Worm (Caenorhabditis elegans) whole organism, L3 larva: ENCODE results near the gene Y47D3A.1.

Source experiments
- ama-1 ChIP-seq: fragments of 150-350 bp; optimal IDR thresholded peaks from 2 replicates; lab custom pipeline; 2018
- egl-5 ChIP-seq: fragments of 150-350 bp; optimal IDR thresholded peaks from 2 replicates; lab custom pipeline; 2017; ENCODE audit warnings: missing biosample characterization, missing genetic modification reagents, missing genetic modification characterization, inconsistent platforms
- elt-3 ChIP-seq, 3 experiments: fragments of 150-350 bp in 1 of 3; sonication (generic microtip) in 2 of 3; optimal IDR thresholded peaks; 2 replicates in 2 of 3; 4 replicates in 1 of 3; lab custom pipeline; 2014 to 2017; ENCODE audit warnings: missing biosample characterization in 3 of 3, missing genetic modification characterization in 3 of 3
- fos-1 ChIP-seq: fragments of 150-350 bp; optimal IDR thresholded peaks from 2 replicates; lab custom pipeline; 2014; ENCODE audit warnings: missing biosample characterization, missing genetic modification characterization
- jun-1 ChIP-seq: fragments of 150-350 bp; optimal IDR thresholded peaks from 2 replicates; lab custom pipeline; 2014; ENCODE audit warnings: missing biosample characterization, missing genetic modification reagents, missing genetic modification characterization
- lin-39 ChIP-seq: fragments of 150-350 bp; optimal IDR thresholded peaks from 2 replicates; lab custom pipeline; 2018; ENCODE audit warnings: missing biosample characterization, missing genetic modification reagents, missing genetic modification characterization
- mdl-1 ChIP-seq: fragments of 150-350 bp; optimal IDR thresholded peaks from 2 replicates; lab custom pipeline; 2014; ENCODE audit warnings: missing biosample characterization, missing genetic modification characterization
- nfya-1 ChIP-seq: sonication (generic microtip); optimal IDR thresholded peaks from 2 replicates; lab custom pipeline; 2017; ENCODE audit warnings: missing genetic modification characterization, mild to moderate bottlenecking, missing compliant biosample characterization, antibody characterized with exemption, moderate library complexity; ENCODE audit not compliant: insufficient read depth
- nhr-25 ChIP-seq: sonication (generic microtip); optimal IDR thresholded peaks from 2 replicates; lab custom pipeline; 2017; ENCODE audit warnings: missing biosample characterization, missing genetic modification characterization
- nhr-76 ChIP-seq: fragments of 150-350 bp; sonication (generic microtip); optimal IDR thresholded peaks from 5 replicates; lab custom pipeline; 2014; ENCODE audit warnings: missing biosample characterization, missing genetic modification characterization
- skn-1 ChIP-seq: fragments of 150-350 bp; optimal IDR thresholded peaks from 2 replicates; lab custom pipeline; 2014; ENCODE audit warnings: missing biosample characterization, missing genetic modification characterization
- unc-39 ChIP-seq: sonication (generic microtip); optimal IDR thresholded peaks from 4 replicates; lab custom pipeline; 2017; ENCODE audit warnings: missing biosample characterization, missing genetic modification characterization
- ztf-11 ChIP-seq: fragments of 150-350 bp; optimal IDR thresholded peaks from 2 replicates; lab custom pipeline; 2014; ENCODE audit warnings: missing biosample characterization, missing genetic modification characterization

ce11 chrIII:11091651-11092278, 49.9 kb downstream of the Y47D3A.1 start:
- TF ChIP-seq egl-5 (tag; lab: Kevin White, UChicago) (no peak), jun-1 (tag; lab: Kevin White, UChicago) (no peak), ama-1 (lab: Kevin White, UChicago) (no peak), unc-39 (tag; lab: Kevin White, UChicago) (no peak), skn-1 (tag; lab: Kevin White, UChicago) (no peak), lin-39 (tag; lab: Kevin White, UChicago) (no peak), ztf-11 (tag; lab: Kevin White, UChicago) (no peak), mdl-1 (tag; lab: Kevin White, UChicago) (no peak), nhr-25 (tag; lab: Kevin White, UChicago) (no peak), nhr-76 (tag; lab: Kevin White, UChicago) (no peak), fos-1 (no peak), nfya-1 (tag; lab: Kevin White, UChicago) (peak; percentile 12), elt-3 (tag; optimal IDR thresholded peaks at IDR 0.05; lab: Kevin White, UChicago) (no peak)
